Fruit fly (Drosophila melanogaster) whole organism, wandering third instar larva: ENCODE measurements around the gene wrd.

Source experiments
- CG32264 ChIP-seq: fragments of 200-800 bp; sonication (Bioruptor generic); optimal IDR thresholded peaks from 2 replicates; lab custom pipeline; 2016; ENCODE audit warnings: missing biosample characterization, missing genetic modification characterization
- HLH106 ChIP-seq: fragments of 200-800 bp; optimal IDR thresholded peaks from 3 replicates; lab custom pipeline; 2019; ENCODE audit warnings: missing biosample characterization, mild to moderate bottlenecking, missing genetic modification characterization, moderate library complexity
- Rel ChIP-seq, 2 experiments: fragments of 200-800 bp; sonication (Bioruptor generic) in 1 of 2; optimal IDR thresholded peaks; 2 replicates in 1 of 2; 3 replicates in 1 of 2; lab custom pipeline; 2016 to 2019; ENCODE audit warnings: mild to moderate bottlenecking in 2 of 2, missing biosample characterization in 2 of 2, missing genetic modification characterization in 2 of 2, moderate library complexity in 1 of 2
- br ChIP-seq: fragments of 200-800 bp; sonication (Bioruptor generic); optimal IDR thresholded peaks from 2 replicates; lab custom pipeline; 2016; ENCODE audit warnings: missing biosample characterization, missing genetic modification characterization
- dl ChIP-seq, 2 experiments: fragments of 175-275, 200-275 bp in 1 of 2; fragments of 200-275 bp in 1 of 2; sonication (Bioruptor generic); optimal IDR thresholded peaks; lab custom pipeline; 2018; ENCODE audit warnings: mild to moderate bottlenecking in 2 of 2, missing biosample characterization in 2 of 2, missing genetic modification characterization in 2 of 2, moderate library complexity in 2 of 2; ENCODE audit not compliant: partially characterized antibody in 2 of 2, insufficient read depth in 1 of 2
- fru ChIP-seq: fragments of 200-800 bp; sonication (Bioruptor generic); optimal IDR thresholded peaks from 3 replicates; lab custom pipeline; 2016; ENCODE audit warnings: missing biosample characterization, mild to moderate bottlenecking, missing genetic modification characterization
- h ChIP-seq: fragments of 200-800 bp; sonication (Bioruptor generic); optimal IDR thresholded peaks from 3 replicates; lab custom pipeline; 2016; ENCODE audit warnings: missing biosample characterization, mild to moderate bottlenecking, missing genetic modification characterization
- pan ChIP-seq: fragments of >200 bp; optimal IDR thresholded peaks from 2 replicates; lab custom pipeline; 2017
- psq ChIP-seq: fragments of 200-800 bp; sonication (Bioruptor generic); optimal IDR thresholded peaks from 3 replicates; lab custom pipeline; 2017; ENCODE audit warnings: missing biosample characterization, mild to moderate bottlenecking, missing genetic modification characterization, moderate library complexity
- rgr ChIP-seq: fragments of 200-800 bp; sonication (Bioruptor generic); optimal IDR thresholded peaks from 3 replicates; lab custom pipeline; 2016; ENCODE audit warnings: missing biosample characterization, mild to moderate bottlenecking, missing genetic modification characterization
- sv ChIP-seq: fragments of 200-800 bp; sonication (Bioruptor generic); optimal IDR thresholded peaks from 3 replicates; lab custom pipeline; 2016; ENCODE audit warnings: missing biosample characterization, missing genetic modification characterization
- usp ChIP-seq: fragments of >200 bp; optimal IDR thresholded peaks from 2 replicates; lab custom pipeline; 2017; ENCODE audit warnings: missing biosample characterization, missing genetic modification characterization

dm6 chr3R:18158401-18158800, 9.2 kb upstream of the wrd start, which contains the start of gene CG14315:
- TF ChIP-seq br (GFP tag; lab: Kevin White, UChicago) (no peak), sv (GFP tag; lab: Kevin White, UChicago) (no peak), rgr (GFP tag; lab: Kevin White, UChicago) (no peak), CG32264 (GFP tag; lab: Kevin White, UChicago) (no peak), fru (no peak), dl (GFP tag; optimal IDR thresholded peaks at IDR 0.05; lab: Kevin White, UChicago; ENCODE audit: insufficient read depth in 1 of 2, partially characterized antibody in 2 of 2) (no peak), h (GFP tag; lab: Kevin White, UChicago) (no peak), HLH106 (no peak), pan (lab: Kevin White, UChicago) (no peak), usp (GFP tag; lab: Kevin White, UChicago) (no peak), Rel (GFP tag; optimal IDR thresholded peaks at IDR 0.05; lab: Kevin White, UChicago) (no peak), Rel (tag; optimal IDR thresholded peaks at IDR 0.05; lab: Kevin White, UChicago) (no peak), psq (GFP tag; lab: Kevin White, UChicago) (no peak)
